Worm (Caenorhabditis elegans) whole organism, mixed stage, embryonic: ENCODE measurements around the gene algn-14.

Experiments used
- mls-2 ChIP-seq: sonication (generic microtip); optimal IDR thresholded peaks from 2 replicates; lab custom pipeline; 2016; ENCODE audit warnings: mild to moderate bottlenecking, missing genetic modification characterization, moderate library complexity, missing compliant biosample characterization
- nhr-12 ChIP-seq: fragments of 150-350 bp; optimal IDR thresholded peaks from 2 replicates; lab custom pipeline; 2014; ENCODE audit warnings: missing biosample characterization, missing genetic modification characterization
- nhr-28 ChIP-seq: fragments of 150-350 bp; optimal IDR thresholded peaks from 2 replicates; lab custom pipeline; 2014; ENCODE audit warnings: missing biosample characterization, missing genetic modification characterization
- pha-4 ChIP-seq: fragments of 150-350 bp; optimal IDR thresholded peaks from 2 replicates; lab custom pipeline; 2018; ENCODE audit warnings: missing biosample characterization, missing genetic modification reagents, missing genetic modification characterization
- unc-39 ChIP-seq: fragments of 150-350 bp; optimal IDR thresholded peaks from 2 replicates; lab custom pipeline; 2014; ENCODE audit warnings: missing biosample characterization, missing genetic modification characterization
- unc-62 ChIP-seq: fragments of 150-350 bp; optimal IDR thresholded peaks from 2 replicates; lab custom pipeline; 2014; ENCODE audit warnings: missing biosample characterization, missing genetic modification reagents, missing genetic modification characterization

- TF ChIP-seq nhr-28 (no peak), pha-4 (tag; lab: Kevin White, UChicago) (no peak), unc-62 (GFP tag; lab: Kevin White, UChicago) (no peak), unc-39 (tag; lab: Kevin White, UChicago) (no peak), mls-2 (tag; lab: Kevin White, UChicago) (no peak), nhr-12 (tag; lab: Kevin White, UChicago) (no peak)
Measured at ce11 chrIV:3807092-3807491, 3.9 kb upstream of the algn-14 start, which contains the start of gene M02B7.7.
